Fruit fly (Drosophila melanogaster): Measurements from ENCODE around the gene Arglu1.

The Arglu1 gene

DNA sequence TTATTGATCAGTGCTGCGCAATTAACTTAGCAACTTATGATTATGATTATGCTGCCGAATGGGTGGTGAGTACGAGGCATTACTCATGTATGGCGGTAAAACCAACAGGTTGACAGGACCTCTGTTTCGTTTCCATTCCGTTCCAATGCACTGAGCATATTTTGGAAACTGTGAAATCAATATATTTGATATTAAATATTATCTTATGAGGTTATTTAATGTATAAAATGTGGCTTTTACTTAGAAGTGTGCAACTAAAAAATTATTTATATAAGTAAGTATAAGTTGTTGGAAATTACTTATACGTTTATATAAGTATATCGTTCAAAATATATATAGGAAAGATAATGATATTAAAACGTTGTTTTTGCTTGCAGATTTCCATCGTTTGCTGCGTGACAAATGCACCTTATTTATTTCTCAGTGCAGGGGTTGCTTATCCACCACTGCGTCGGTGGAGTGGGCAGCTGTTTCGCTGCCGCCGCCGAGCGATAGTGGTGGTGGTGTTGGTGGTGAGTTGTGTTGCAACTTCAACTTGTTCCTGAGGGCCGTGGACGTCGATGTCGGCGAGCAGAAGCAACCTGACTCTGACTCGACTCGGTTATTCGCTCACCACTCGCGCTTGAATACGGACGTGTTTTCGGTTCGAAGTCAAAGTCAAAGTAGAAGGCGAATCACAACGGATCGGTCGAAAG lies 46.3 kb upstream of the Arglu1 start, which contains the start of gene bib (continued):
- peak; percentile 94 for TF ChIP-seq scrt (GFP tag; optimal IDR thresholded peaks at IDR 0.05)
- TF ChIP-seq lola (GFP tag; optimal IDR thresholded peaks at IDR 0.05): peak in 1 of 3 experiments; percentile 92
- TF ChIP-seq CG7357 (GFP tag; IDR thresholded peaks at IDR 0.05): peak; percentile 38; the same call in 1 of the 3 replicates
- TF ChIP-seq CG6813 (GFP tag; optimal IDR thresholded peaks at IDR 0.05): peak; percentile 87
- TF ChIP-seq gem (tag; optimal IDR thresholded peaks at IDR 0.05): peak; percentile 94
- TF ChIP-seq CG2199 (GFP tag; IDR thresholded peaks at IDR 0.05): 0 out of 3 replicates have a peak, but pooled peaks have one; percentile 29
- TF ChIP-seq CG10431 (GFP tag; optimal IDR thresholded peaks at IDR 0.05): peak; percentile 85
- no peak for TF ChIP-seq CkIIα-i1 (GFP tag; IDR thresholded peaks at IDR 0.05)
- no peak for TF ChIP-seq fru (optimal IDR thresholded peaks at IDR 0.05)
- TF ChIP-seq Blimp-1 (GFP tag; optimal IDR thresholded peaks at IDR 0.05): peak; percentile 86
- no peak for TF ChIP-seq CG34224 (GFP tag; IDR thresholded peaks at IDR 0.05; ENCODE audit: partially characterized antibody)
- TF ChIP-seq Dbx (GFP tag; IDR thresholded peaks at IDR 0.05): 0 out of 3 replicates have a peak, but pooled peaks have one; percentile 19
- peak; percentile 36; the same call in 1 of the 3 replicates for TF ChIP-seq z (GFP tag; IDR thresholded peaks at IDR 0.05)
- TF ChIP-seq gsb-n (tag; optimal IDR thresholded peaks at IDR 0.05): peak; percentile 89
- TF ChIP-seq CG34376 (GFP tag; optimal IDR thresholded peaks at IDR 0.05): peak; percentile 22
- TF ChIP-seq Sox100B (GFP tag; optimal IDR thresholded peaks at IDR 0.05): peak; percentile 92
- peak; percentile 20 for TF ChIP-seq fd64A (GFP tag; optimal IDR thresholded peaks at IDR 0.05)
- TF ChIP-seq ash1 (GFP tag; optimal IDR thresholded peaks at IDR 0.05): no peak
- TF ChIP-seq dati (GFP tag; IDR thresholded peaks at IDR 0.05): no peak
- TF ChIP-seq CG11504 (tag; optimal IDR thresholded peaks at IDR 0.05): peak; percentile 89
- TF ChIP-seq Hmx (GFP tag; optimal IDR thresholded peaks at IDR 0.05): no peak
- TF ChIP-seq CG8089 (GFP tag; optimal IDR thresholded peaks at IDR 0.05): peak; percentile 16
- TF ChIP-seq wek (GFP tag; optimal IDR thresholded peaks at IDR 0.05): no peak
- TF ChIP-seq CG9932 (GFP tag; IDR thresholded peaks at IDR 0.05): no peak
- TF ChIP-seq D19B (GFP tag; optimal IDR thresholded peaks at IDR 0.05): peak; percentile 47
- TF ChIP-seq Taf1 (GFP tag; IDR thresholded peaks at IDR 0.05): no peak
- peak; percentile 4 for TF ChIP-seq mam (GFP tag; optimal IDR thresholded peaks at IDR 0.05)
- peak in 1 of 2 experiments; percentile 63 for TF ChIP-seq Hr78 (GFP tag; optimal IDR thresholded peaks at IDR 0.05)
- peak; percentile 61 for TF ChIP-seq slou (GFP tag; optimal IDR thresholded peaks at IDR 0.05)
- peak; percentile 41 for TF ChIP-seq CG17186 (GFP tag; optimal IDR thresholded peaks at IDR 0.05)
- TF ChIP-seq bbx (GFP tag; IDR thresholded peaks at IDR 0.05; ENCODE audit: partially characterized antibody): peak; percentile 45
- TF ChIP-seq Drgx (GFP tag; IDR thresholded peaks at IDR 0.05): peak; percentile 72
- TF ChIP-seq CG16863 (GFP tag; optimal IDR thresholded peaks at IDR 0.05): no peak
- peak; percentile 13; the same call in 1 of the 2 replicates for TF ChIP-seq CG14667 (GFP tag; IDR thresholded peaks at IDR 0.05)
- TF ChIP-seq crol (GFP tag; IDR thresholded peaks at IDR 0.05): no peak
- TF ChIP-seq CG11723 (GFP tag; optimal IDR thresholded peaks at IDR 0.05): peak; percentile 71
- TF ChIP-seq en (GFP tag; optimal IDR thresholded peaks at IDR 0.05): no peak
- peak; percentile 95 for TF ChIP-seq CG2712 (tag; optimal IDR thresholded peaks at IDR 0.05)
- TF ChIP-seq zen (tag; optimal IDR thresholded peaks at IDR 0.05): peak; percentile 87
- peak; percentile 16 for TF ChIP-seq CG7271 (tag; optimal IDR thresholded peaks at IDR 0.05)
- no peak for TF ChIP-seq da (GFP tag; optimal IDR thresholded peaks at IDR 0.05)
- TF ChIP-seq CG14050 (GFP tag; IDR thresholded peaks at IDR 0.05): peak; percentile 39; the same call in 1 of the 3 replicates
- TF ChIP-seq Ets65A (GFP tag): no peak
- peak; percentile 64; the same call in 1 of the 3 replicates for TF ChIP-seq H15 (GFP tag; IDR thresholded peaks at IDR 0.05)
- TF ChIP-seq Oli (tag; optimal IDR thresholded peaks at IDR 0.05): peak; percentile 84
- no peak for TF ChIP-seq BEAF-32 (GFP tag; optimal IDR thresholded peaks at IDR 0.05)
- TF ChIP-seq sim (GFP tag; IDR thresholded peaks at IDR 0.05): no peak
- peak; percentile 95 for TF ChIP-seq CG15696 (tag; optimal IDR thresholded peaks at IDR 0.05)
- TF ChIP-seq tin (GFP tag; optimal IDR thresholded peaks at IDR 0.05): peak; percentile 85
